Worm (Caenorhabditis elegans) whole organism, late embryonic: ENCODE data around the gene F28B1.2.

Experiments
- C08G9.2 ChIP-seq: sonication (generic microtip); optimal IDR thresholded peaks from 2 replicates; lab custom pipeline; 2016; ENCODE audit warnings: mild to moderate bottlenecking, missing genetic modification characterization, moderate library complexity, missing compliant biosample characterization
- F13H6.1 ChIP-seq: sonication (generic microtip); optimal IDR thresholded peaks from 2 replicates; lab custom pipeline; 2016; ENCODE audit warnings: missing genetic modification characterization, missing compliant biosample characterization
- K02D7.2 ChIP-seq: sonication (generic microtip); optimal IDR thresholded peaks from 2 replicates; lab custom pipeline; 2017; ENCODE audit warnings: mild to moderate bottlenecking, missing genetic modification characterization, missing compliant biosample characterization
- Y22D7AL.16 ChIP-seq: sonication (generic microtip); optimal IDR thresholded peaks from 2 replicates; lab custom pipeline; 2016; ENCODE audit warnings: missing genetic modification characterization, missing compliant biosample characterization
- ceh-14 ChIP-seq: sonication (generic microtip); optimal IDR thresholded peaks from 2 replicates; lab custom pipeline; 2016; ENCODE audit warnings: missing genotype, missing genetic modification characterization, missing compliant biosample characterization
- ceh-2 ChIP-seq: sonication (generic microtip); optimal IDR thresholded peaks from 2 replicates; lab custom pipeline; 2016; ENCODE audit warnings: missing genotype, missing genetic modification characterization, missing compliant biosample characterization
- ceh-24 ChIP-seq: sonication (generic microtip); optimal IDR thresholded peaks from 2 replicates; lab custom pipeline; 2016; ENCODE audit warnings: mild to moderate bottlenecking, missing genetic modification characterization, missing compliant biosample characterization
- ceh-30 ChIP-seq: fragments of 150-350 bp; optimal IDR thresholded peaks from 2 replicates; lab custom pipeline; 2014; ENCODE audit warnings: missing biosample characterization, missing genetic modification characterization
- ceh-31 ChIP-seq: sonication (generic microtip); optimal IDR thresholded peaks from 2 replicates; lab custom pipeline; 2016; ENCODE audit warnings: missing genetic modification characterization, missing compliant biosample characterization
- ceh-45 ChIP-seq: fragments of 200-800 bp; sonication (Bioruptor generic); IDR thresholded peaks from 2 replicates; pipeline ENCODE4 v1.3.6; 2022; ENCODE audit warnings: missing genetic modification reagents, missing genetic modification characterization, missing compliant biosample characterization
- ceh-48 ChIP-seq: sonication (generic microtip); optimal IDR thresholded peaks from 2 replicates; lab custom pipeline; 2016; ENCODE audit warnings: missing genetic modification characterization, inconsistent platforms, missing compliant biosample characterization
- ceh-6 ChIP-seq: fragments of 200-800 bp; sonication (Bioruptor generic); optimal IDR thresholded peaks from 2 replicates; lab custom pipeline; 2018; ENCODE audit warnings: mild to moderate bottlenecking, missing genetic modification characterization, missing compliant biosample characterization
- che-1 ChIP-seq: sonication (generic microtip); optimal IDR thresholded peaks from 2 replicates; lab custom pipeline; 2016; ENCODE audit warnings: mild to moderate bottlenecking, missing genetic modification characterization, missing compliant biosample characterization
- dve-1 ChIP-seq: sonication (generic microtip); optimal IDR thresholded peaks from 2 replicates; lab custom pipeline; 2017; ENCODE audit warnings: antibody characterized with exemption, mild to moderate bottlenecking, missing genetic modification characterization, missing compliant biosample characterization
- ets-4 ChIP-seq: sonication (generic microtip); optimal IDR thresholded peaks from 2 replicates; lab custom pipeline; 2016; ENCODE audit warnings: missing genetic modification characterization, missing compliant biosample characterization
- eyg-1 ChIP-seq: sonication (generic microtip); optimal IDR thresholded peaks from 2 replicates; lab custom pipeline; 2016; ENCODE audit warnings: missing genotype, missing genetic modification characterization, missing compliant biosample characterization
- fkh-10 ChIP-seq: fragments of 150-350 bp; optimal IDR thresholded peaks from 2 replicates; lab custom pipeline; 2014; ENCODE audit warnings: missing biosample characterization, missing genetic modification reagents, missing genetic modification characterization
- fkh-6 ChIP-seq: sonication (generic microtip); optimal IDR thresholded peaks from 2 replicates; lab custom pipeline; 2016; ENCODE audit warnings: missing genetic modification characterization, missing compliant biosample characterization
- hlh-13 ChIP-seq: fragments of 200-800 bp; sonication (Bioruptor generic); optimal IDR thresholded peaks from 2 replicates; lab custom pipeline; 2018; ENCODE audit warnings: mild to moderate bottlenecking, missing genetic modification characterization, missing compliant biosample characterization
- hlh-15 ChIP-seq: sonication (generic microtip); optimal IDR thresholded peaks from 2 replicates; lab custom pipeline; 2016; ENCODE audit warnings: missing genetic modification characterization, missing compliant biosample characterization
- hlh-8 ChIP-seq: sonication (generic microtip); optimal IDR thresholded peaks from 2 replicates; lab custom pipeline; 2016; ENCODE audit warnings: missing genotype, missing genetic modification characterization, missing compliant biosample characterization
- lim-6 ChIP-seq: sonication (generic microtip); optimal IDR thresholded peaks from 2 replicates; lab custom pipeline; 2016; ENCODE audit warnings: missing genetic modification characterization, missing compliant biosample characterization
- lin-11 ChIP-seq: fragments of 200-800 bp; sonication (Bioruptor generic); optimal IDR thresholded peaks from 2 replicates; lab custom pipeline; 2018; ENCODE audit warnings: mild to moderate bottlenecking, missing genetic modification characterization, missing compliant biosample characterization
- nhr-11 ChIP-seq: fragments of 150-350 bp; optimal IDR thresholded peaks from 2 replicates; lab custom pipeline; 2014; ENCODE audit warnings: missing biosample characterization, missing genetic modification characterization
- nhr-232 ChIP-seq: sonication (generic microtip); optimal IDR thresholded peaks from 2 replicates; lab custom pipeline; 2016; ENCODE audit warnings: missing genetic modification characterization, missing compliant biosample characterization
- npax-4 ChIP-seq: sonication (generic microtip); optimal IDR thresholded peaks from 2 replicates; lab custom pipeline; 2016; ENCODE audit warnings: missing genetic modification characterization, missing compliant biosample characterization
- pag-3 ChIP-seq: sonication (generic microtip); optimal IDR thresholded peaks from 2 replicates; lab custom pipeline; 2016; ENCODE audit warnings: missing compliant biosample characterization, missing genetic modification characterization, borderline replicate concordance
- pax-1 ChIP-seq: fragments of 150-350 bp; optimal IDR thresholded peaks from 2 replicates; lab custom pipeline; 2014; ENCODE audit warnings: missing biosample characterization, missing genetic modification characterization
- pqm-1 ChIP-seq: sonication (generic microtip); optimal IDR thresholded peaks from 2 replicates; lab custom pipeline; 2016; ENCODE audit warnings: missing genetic modification characterization, missing compliant biosample characterization
- ref-2 ChIP-seq: sonication (generic microtip); optimal IDR thresholded peaks from 2 replicates; lab custom pipeline; 2016; ENCODE audit warnings: missing genetic modification characterization, missing compliant biosample characterization
- rnt-1 ChIP-seq: sonication (generic microtip); optimal IDR thresholded peaks from 2 replicates; lab custom pipeline; 2016; ENCODE audit warnings: missing genetic modification characterization, missing compliant biosample characterization
- sox-4 ChIP-seq: sonication (generic microtip); optimal IDR thresholded peaks from 2 replicates; lab custom pipeline; 2017; ENCODE audit warnings: mild to moderate bottlenecking, missing genetic modification characterization, inconsistent platforms, missing compliant biosample characterization
- tbx-2 ChIP-seq: sonication (generic microtip); optimal IDR thresholded peaks from 2 replicates; lab custom pipeline; 2016; ENCODE audit warnings: missing genetic modification characterization, missing compliant biosample characterization
- unc-42 ChIP-seq: sonication (generic microtip); optimal IDR thresholded peaks from 2 replicates; lab custom pipeline; 2016; ENCODE audit warnings: missing genotype, missing genetic modification characterization, missing compliant biosample characterization
- unc-55 ChIP-seq: sonication (generic microtip); optimal IDR thresholded peaks from 2 replicates; lab custom pipeline; 2017; ENCODE audit warnings: missing biosample characterization, missing genetic modification reagents, missing genetic modification characterization
- zip-5 ChIP-seq: sonication (generic microtip); optimal IDR thresholded peaks from 2 replicates; lab custom pipeline; 2016; ENCODE audit warnings: missing genetic modification characterization, missing compliant biosample characterization
- ztf-16 ChIP-seq: sonication (generic microtip); optimal IDR thresholded peaks from 2 replicates; lab custom pipeline; 2017; ENCODE audit warnings: missing genetic modification characterization, missing compliant biosample characterization

F28B1.2 gene

ce11 chrV:17082718-17083117, 38.1 kb downstream of the F28B1.2 start, which contains the start of gene T05E12.9:
Gene T05E12.9 (minus strand): TSS chrV:17082818.
- no peak for TF ChIP-seq nhr-232 (tag; lab: Kevin White, UChicago)

DNA sequence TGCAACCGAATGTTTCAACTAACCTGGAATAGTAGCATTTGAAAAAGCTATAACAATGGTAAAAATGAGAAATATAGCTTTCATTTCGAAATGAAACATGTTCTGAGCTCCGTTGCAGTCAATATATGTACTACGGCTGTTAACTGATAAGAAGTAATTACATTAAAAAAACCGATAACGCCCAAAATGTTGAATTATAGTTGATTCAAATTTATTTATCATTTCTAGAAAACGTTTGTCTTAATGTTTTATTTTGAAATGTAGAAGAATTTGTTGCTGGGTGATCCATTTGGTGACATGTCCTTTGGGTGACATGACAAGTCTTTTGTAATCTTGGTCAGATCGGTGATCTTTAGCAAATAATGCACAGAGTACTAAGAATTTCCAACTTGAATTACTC, 44.7 kb downstream of the F28B1.2 start, which contains the start of gene T05E12.6:
Gene T05E12.6, minus strand, starts transcription at position 101 of the 400 bp plus-strand sequence.
- TF ChIP-seq zip-5 (tag; lab: Kevin White, UChicago), result no peak
- TF ChIP-seq unc-42 (tag; lab: Kevin White, UChicago), result no peak
- TF ChIP-seq lim-6, result no peak
- TF ChIP-seq ceh-30 (tag; lab: Kevin White, UChicago), result no peak
- TF ChIP-seq sox-4 (tag; lab: Kevin White, UChicago), result no peak
- no peak for TF ChIP-seq dve-1 (tag; lab: Kevin White, UChicago)
- no peak for TF ChIP-seq eyg-1
- TF ChIP-seq ceh-2 (tag; lab: Kevin White, UChicago), result no peak
- no peak for TF ChIP-seq ets-4
- TF ChIP-seq ceh-6 (GFP tag; lab: Kevin White, UChicago), result no peak
- no peak for TF ChIP-seq ref-2 (tag; lab: Kevin White, UChicago)
- no peak for TF ChIP-seq ceh-45 (GFP tag; lab: Robert Waterston, UW)

- TF ChIP-seq zip-5 (tag; lab: Kevin White, UChicago) (no peak), dve-1 (tag; lab: Kevin White, UChicago) (no peak), ceh-24 (tag; lab: Kevin White, UChicago) (no peak), nhr-11 (tag; lab: Kevin White, UChicago) (no peak), lin-11 (tag; lab: Kevin White, UChicago) (no peak), ceh-48 (no peak), npax-4 (tag; lab: Kevin White, UChicago) (no peak), ceh-14 (tag; lab: Kevin White, UChicago) (no peak), ceh-45 (GFP tag; lab: Robert Waterston, UW) (no peak), pqm-1 (no peak), rnt-1 (tag; lab: Kevin White, UChicago) (no peak), Y22D7AL.16 (tag; lab: Kevin White, UChicago) (no peak), ceh-31 (tag; lab: Kevin White, UChicago) (no peak), fkh-10 (no peak), tbx-2 (tag; lab: Kevin White, UChicago) (no peak), fkh-6 (no peak), pax-1 (no peak), F13H6.1 (tag; lab: Kevin White, UChicago) (no peak)
These were observed 45.4 kb downstream of the F28B1.2 start, which contains the start of gene srh-237 for ce11 chrV:17089931-17090429. Gene srh-237 (plus strand): TSS chrV:17090379.

DNA sequence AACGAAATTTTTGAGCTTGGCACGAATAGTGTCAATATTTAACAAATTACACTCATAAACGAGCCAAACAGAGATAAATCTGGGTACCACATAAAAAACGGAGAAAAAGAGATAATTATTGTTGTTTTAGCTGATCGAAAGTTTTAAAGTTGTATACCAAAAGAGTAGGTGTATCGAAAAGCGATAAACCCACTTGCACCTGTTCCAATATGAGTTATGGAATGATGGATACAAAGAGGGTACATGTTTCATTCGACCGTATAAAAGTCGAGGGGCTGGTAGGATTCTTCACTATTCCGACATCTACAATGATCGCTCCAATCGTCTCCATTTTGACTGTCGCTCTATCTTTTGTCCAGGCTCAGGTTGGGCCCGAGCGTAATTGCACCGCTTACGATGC, 47.7 kb downstream of the F28B1.2 start, which contains the start of gene ZK218.1:
Gene ZK218.1, plus strand, starts transcription at position 301 of the 400 bp plus-strand sequence.
- no peak for TF ChIP-seq ceh-45 (GFP tag; lab: Robert Waterston, UW)
- TF ChIP-seq ceh-14 (tag; lab: Kevin White, UChicago), result no peak
- TF ChIP-seq K02D7.2 (tag; lab: Kevin White, UChicago), result no peak
- TF ChIP-seq ets-4, result no peak
- TF ChIP-seq ztf-16 (tag; lab: Kevin White, UChicago), result no peak
- TF ChIP-seq ceh-30 (tag; lab: Kevin White, UChicago), result no peak
- TF ChIP-seq C08G9.2 (tag; lab: Kevin White, UChicago), result no peak
- TF ChIP-seq hlh-13 (GFP tag; lab: Kevin White, UChicago), result no peak
- TF ChIP-seq unc-55 (GFP tag; lab: Kevin White, UChicago), result no peak
- TF ChIP-seq che-1 (tag; lab: Kevin White, UChicago), result no peak
- no peak for TF ChIP-seq hlh-15 (tag; lab: Kevin White, UChicago)
- no peak for TF ChIP-seq ceh-6 (GFP tag; lab: Kevin White, UChicago)
- no peak for TF ChIP-seq pag-3 (tag; lab: Kevin White, UChicago)
- no peak for TF ChIP-seq ceh-48
- TF ChIP-seq hlh-8 (tag; lab: Kevin White, UChicago), result no peak
- no peak for TF ChIP-seq unc-42 (tag; lab: Kevin White, UChicago)
- no peak for TF ChIP-seq Y22D7AL.16 (tag; lab: Kevin White, UChicago)
